Fruit fly (Drosophila melanogaster) ovary, adult (tissue): ENCODE results near the gene AdamTS-A.

Source experiments
- CG17801 ChIP-seq: fragments of 200-800 bp; optimal IDR thresholded peaks from 2 replicates; lab custom pipeline; 2019; ENCODE audit warnings: missing biosample characterization, mild to moderate bottlenecking, missing genetic modification characterization, moderate library complexity; ENCODE audit not compliant: partially characterized antibody

Gene AdamTS-A

dm6 chr3R:15475973-15476692, at the start of gene AdamTS-A:
Gene AdamTS-A (minus strand): TSS chr3R:15476193.
- TF ChIP-seq CG17801 (GFP tag; lab: Kevin White, UChicago): no peak

dm6 chr3R:15517113-15517512, 41.1 kb upstream of the AdamTS-A start:
- no peak for TF ChIP-seq CG17801 (GFP tag; lab: Kevin White, UChicago)

- no peak for TF ChIP-seq CG17801 (GFP tag; lab: Kevin White, UChicago)
Observed at dm6 chr3R:15513208-15513607, 37.2 kb upstream of the AdamTS-A start.

dm6 chr3R:15512249-15512648, 36.3 kb upstream of the AdamTS-A start:
- TF ChIP-seq CG17801 (GFP tag; lab: Kevin White, UChicago): no peak

dm6 chr3R:15509817-15510216, 33.8 kb upstream of the AdamTS-A start, which contains the start of gene CG44013:
Gene CG44013 (minus strand): TSS chr3R:15509917.
- no peak for TF ChIP-seq CG17801 (GFP tag; lab: Kevin White, UChicago)

dm6 chr3R:15508631-15509030, 32.6 kb upstream of the AdamTS-A start, which contains the start of gene CG44014:
Gene CG44014 (minus strand): TSS chr3R:15508886.
- TF ChIP-seq CG17801 (GFP tag; lab: Kevin White, UChicago): no peak

- no peak for TF ChIP-seq CG17801 (GFP tag; lab: Kevin White, UChicago)
Observed at dm6 chr3R:15507760-15508159, 31.8 kb upstream of the AdamTS-A start.

dm6 chr3R:15494302-15494701, 18.3 kb upstream of the AdamTS-A start, which contains the start of gene maca:
Gene maca (plus strand): TSS chr3R:15494602.
- TF ChIP-seq CG17801 (GFP tag; lab: Kevin White, UChicago): no peak

dm6 chr3R:15493211-15493610, 17.2 kb upstream of the AdamTS-A start:
- no peak for TF ChIP-seq CG17801 (GFP tag; lab: Kevin White, UChicago)

dm6 chr3R:15485866-15486265, 9.9 kb upstream of the AdamTS-A start, which contains the start of gene obe:
Gene obe (plus strand): TSS chr3R:15486050.
- TF ChIP-seq CG17801 (GFP tag; lab: Kevin White, UChicago): no peak

- no peak for TF ChIP-seq CG17801 (GFP tag; lab: Kevin White, UChicago)
Observed at dm6 chr3R:15485296-15485695, 9.3 kb upstream of the AdamTS-A start, which contains the start of gene Trissin. Gene Trissin (minus strand): TSS chr3R:15485396.

dm6 chr3R:15482858-15483257, 6.9 kb upstream of the AdamTS-A start, which contains the start of gene Rh6:
Gene Rh6 (plus strand): TSS chr3R:15483158.
- TF ChIP-seq CG17801 (GFP tag; lab: Kevin White, UChicago): no peak

dm6 chr3R:15481606-15482005, 5.6 kb upstream of the AdamTS-A start, which contains the start of gene B9d1:
Gene B9d1 (plus strand): TSS chr3R:15481906.
- no peak for TF ChIP-seq CG17801 (GFP tag; lab: Kevin White, UChicago)

- TF ChIP-seq CG17801 (GFP tag; lab: Kevin White, UChicago): no peak
Observed at dm6 chr3R:15480068-15480467, 4.1 kb upstream of the AdamTS-A start.

dm6 chr3R:15474820-15475219, 1.2 kb downstream of the AdamTS-A start:
- TF ChIP-seq CG17801 (GFP tag; lab: Kevin White, UChicago): no peak

- no peak for TF ChIP-seq CG17801 (GFP tag; lab: Kevin White, UChicago)
Observed at dm6 chr3R:15473360-15473938, 2.5 kb downstream of the AdamTS-A start.
